Fruit fly (Drosophila melanogaster) whole organism, embryonic: ENCODE results near the gene Ucp4A.

Experiments used
- Atf-2 ChIP-seq: fragments of 200-800 bp; sonication (Bioruptor generic); optimal IDR thresholded peaks from 2 replicates; lab custom pipeline; 2016; ENCODE audit warnings: missing biosample characterization, missing genetic modification characterization
- CG10274 ChIP-seq: fragments of 200-800 bp; sonication (Bioruptor generic); optimal IDR thresholded peaks from 3 replicates; lab custom pipeline; 2017; ENCODE audit warnings: missing biosample characterization, mild to moderate bottlenecking, missing genetic modification characterization
- CG11504 ChIP-seq: fragments of 200-800 bp; sonication (Bioruptor generic); optimal IDR thresholded peaks from 3 replicates; lab custom pipeline; 2019; ENCODE audit warnings: missing biosample characterization, mild to moderate bottlenecking, missing genetic modification characterization, moderate library complexity
- CG1233 ChIP-seq: fragments of 200-800 bp; sonication (Bioruptor generic); optimal IDR thresholded peaks from 4 replicates; lab custom pipeline; 2018; ENCODE audit warnings: missing biosample characterization, mild to moderate bottlenecking, missing genetic modification characterization
- CG15073 ChIP-seq: fragments of 200-800 bp; sonication (Bioruptor generic); optimal IDR thresholded peaks from 2 replicates; lab custom pipeline; 2016; ENCODE audit warnings: missing biosample characterization, missing genetic modification characterization
- CG15696 ChIP-seq: fragments of 200-800 bp; sonication (Bioruptor generic); optimal IDR thresholded peaks from 2 replicates; lab custom pipeline; 2019; ENCODE audit warnings: missing biosample characterization, mild to moderate bottlenecking, missing genetic modification characterization, moderate library complexity
- CG16779 ChIP-seq: fragments of 200-800 bp; sonication (Bioruptor generic); IDR thresholded peaks from 2 replicates; pipeline ENCODE4 v1.3.6; 2022; ENCODE audit warnings: missing biosample characterization, missing genetic modification characterization
- CG17186 ChIP-seq: fragments of 200-800 bp; sonication (Bioruptor generic); optimal IDR thresholded peaks from 3 replicates; lab custom pipeline; 2017; ENCODE audit warnings: missing biosample characterization, missing genetic modification reagents, missing genetic modification characterization
- CG18011 ChIP-seq: fragments of 200-800 bp; sonication (Bioruptor generic); optimal IDR thresholded peaks from 2 replicates; lab custom pipeline; 2017; ENCODE audit warnings: missing biosample characterization, missing genetic modification characterization, mild to moderate bottlenecking, moderate library complexity, missing genotype
- CG18262 ChIP-seq: fragments of 200-800 bp; optimal IDR thresholded peaks from 3 replicates; lab custom pipeline; 2019; ENCODE audit warnings: missing biosample characterization, mild to moderate bottlenecking, missing genetic modification characterization, moderate library complexity
- CG1832 ChIP-seq: fragments of 200-800 bp; sonication (Bioruptor generic); optimal IDR thresholded peaks from 2 replicates; lab custom pipeline; 2017; ENCODE audit warnings: missing biosample characterization, mild to moderate bottlenecking, missing genetic modification characterization, inconsistent platforms
- CG2875 ChIP-seq: fragments of 200-800 bp; sonication (Bioruptor generic); optimal IDR thresholded peaks from 2 replicates; lab custom pipeline; 2017; ENCODE audit warnings: missing biosample characterization, mild to moderate bottlenecking, missing genetic modification characterization, missing genetic modification reagents
- CG31224 ChIP-seq: fragments of 200-800 bp; sonication (Bioruptor generic); IDR thresholded peaks from 2 replicates; pipeline ENCODE4 v1.3.6; 2022; ENCODE audit warnings: missing biosample characterization, missing genetic modification characterization
- CG31365 ChIP-seq: fragments of 200-800 bp; sonication (Bioruptor generic); optimal IDR thresholded peaks from 2 replicates; lab custom pipeline; 2018; ENCODE audit warnings: missing biosample characterization, mild to moderate bottlenecking, missing genetic modification characterization
- CG31388 ChIP-seq: fragments of 200-800 bp; sonication (Bioruptor generic); optimal IDR thresholded peaks from 2 replicates; lab custom pipeline; 2016; ENCODE audit warnings: missing biosample characterization, missing genetic modification characterization
- CG32532 ChIP-seq: fragments of 200-800 bp; sonication (Bioruptor generic); IDR thresholded peaks from 2 replicates; pipeline ENCODE4 v1.3.6; 2022; ENCODE audit warnings: missing biosample characterization, missing genetic modification characterization
- CG33213 ChIP-seq: fragments of 200-800 bp; sonication (Bioruptor generic); optimal IDR thresholded peaks from 3 replicates; lab custom pipeline; 2016; ENCODE audit warnings: missing biosample characterization, missing genetic modification characterization
- CG5245 ChIP-seq: fragments of 200-800 bp; sonication (Bioruptor generic); optimal IDR thresholded peaks from 3 replicates; lab custom pipeline; 2016; ENCODE audit warnings: missing biosample characterization, missing genetic modification characterization
- CG7271 ChIP-seq: fragments of 200-800 bp; sonication (Bioruptor generic); optimal IDR thresholded peaks from 2 replicates; lab custom pipeline; 2018; ENCODE audit warnings: missing biosample characterization, mild to moderate bottlenecking, missing genetic modification characterization, moderate library complexity
- CG8944 ChIP-seq: fragments of 200-800 bp; sonication (Bioruptor generic); optimal IDR thresholded peaks from 3 replicates; lab custom pipeline; 2016; ENCODE audit warnings: missing biosample characterization, missing genetic modification characterization
- CG9215 ChIP-seq: fragments of 200-800 bp; sonication (Bioruptor generic); IDR thresholded peaks from 2 replicates; pipeline ENCODE4 v1.3.6; 2022; ENCODE audit warnings: missing biosample characterization, missing genetic modification characterization
- CHES-1-like ChIP-seq: fragments of 200-800 bp; sonication (Bioruptor generic); optimal IDR thresholded peaks from 2 replicates; lab custom pipeline; 2016; ENCODE audit warnings: missing biosample characterization, missing genetic modification characterization
- Chrac-16 ChIP-seq: fragments of 200-800 bp; sonication (Bioruptor generic); optimal IDR thresholded peaks from 3 replicates; lab custom pipeline; 2016; ENCODE audit warnings: missing biosample characterization, missing genetic modification characterization
- CkIIα-i1 ChIP-seq: fragments of 200-800 bp; sonication (Bioruptor generic); IDR thresholded peaks from 2 replicates; pipeline ENCODE4 v1.3.6; 2022; ENCODE audit warnings: missing biosample characterization, missing genetic modification characterization
- Dek ChIP-seq: fragments of 200-800 bp; sonication (Bioruptor generic); optimal IDR thresholded peaks from 3 replicates; lab custom pipeline; 2019; ENCODE audit warnings: missing biosample characterization, mild to moderate bottlenecking, missing genetic modification characterization, moderate library complexity
- Dip2 ChIP-seq: fragments of 200-800 bp; sonication (Bioruptor generic); IDR thresholded peaks from 2 replicates; pipeline ENCODE4 v1.3.6; 2022; ENCODE audit warnings: missing biosample characterization, missing genetic modification characterization
- Hand ChIP-seq: fragments of 200-800 bp; sonication (Bioruptor generic); optimal IDR thresholded peaks from 2 replicates; lab custom pipeline; 2017; ENCODE audit warnings: mild to moderate bottlenecking, missing biosample characterization, missing genetic modification reagents, missing genetic modification characterization
- MESR4 ChIP-seq: fragments of 200-800 bp; sonication (Bioruptor generic); optimal IDR thresholded peaks from 2 replicates; lab custom pipeline; 2018; ENCODE audit warnings: missing biosample characterization, mild to moderate bottlenecking, missing genetic modification characterization, moderate library complexity
- Max ChIP-seq: fragments of 200-800 bp; sonication (Bioruptor generic); optimal IDR thresholded peaks from 2 replicates; lab custom pipeline; 2016; ENCODE audit warnings: missing biosample characterization, mild to moderate bottlenecking, missing genetic modification characterization
- Mes4 ChIP-seq: fragments of 200-800 bp; sonication (Bioruptor generic); optimal IDR thresholded peaks from 2 replicates; lab custom pipeline; 2016; ENCODE audit warnings: missing biosample characterization, missing genetic modification characterization
- Nf-YC ChIP-seq: fragments of 200-800 bp; optimal IDR thresholded peaks from 3 replicates; lab custom pipeline; 2019; ENCODE audit warnings: missing biosample characterization, mild to moderate bottlenecking, missing genetic modification characterization, moderate library complexity
- Sox102F ChIP-seq: fragments of 200-800 bp; sonication (Bioruptor generic); optimal IDR thresholded peaks from 2 replicates; lab custom pipeline; 2018; ENCODE audit warnings: missing biosample characterization, mild to moderate bottlenecking, missing genetic modification characterization, moderate library complexity
- Sry-δ ChIP-seq: fragments of 200-800 bp; sonication (Bioruptor generic); optimal IDR thresholded peaks from 2 replicates; lab custom pipeline; 2016; ENCODE audit warnings: missing biosample characterization, missing genetic modification characterization
- ab ChIP-seq: fragments of 200-800 bp; sonication (Bioruptor generic); optimal IDR thresholded peaks from 2 replicates; lab custom pipeline; 2016; ENCODE audit warnings: missing biosample characterization, missing genetic modification characterization
- cato ChIP-seq: fragments of 200-800 bp; sonication (Bioruptor generic); optimal IDR thresholded peaks from 2 replicates; lab custom pipeline; 2016; ENCODE audit warnings: missing biosample characterization, missing genetic modification characterization, borderline replicate concordance
- chif ChIP-seq, 2 experiments: fragments of 200-800 bp; sonication (Bioruptor generic); optimal IDR thresholded peaks; 3 replicates each; lab custom pipeline; 2016; ENCODE audit warnings: missing biosample characterization in 2 of 2, missing genetic modification characterization in 2 of 2
- dimm ChIP-seq: fragments of 200-800 bp; sonication (Bioruptor generic); IDR thresholded peaks from 2 replicates; pipeline ENCODE4 v1.3.6; 2022; ENCODE audit warnings: missing biosample characterization, missing genetic modification characterization
- dpn ChIP-seq, 2 experiments: fragments of 200-800 bp; sonication (Bioruptor generic); optimal IDR thresholded peaks; 3 replicates each; lab custom pipeline; 2016; ENCODE audit warnings: missing biosample characterization in 2 of 2, missing genetic modification characterization in 2 of 2
- gsb-n ChIP-seq: fragments of 200-800 bp; sonication (Bioruptor generic); optimal IDR thresholded peaks from 3 replicates; lab custom pipeline; 2018; ENCODE audit warnings: missing biosample characterization, mild to moderate bottlenecking, missing genetic modification characterization
- gt ChIP-seq: fragments of 200-800 bp; sonication (Bioruptor generic); IDR thresholded peaks from 2 replicates; pipeline ENCODE4 v1.3.6; 2022; ENCODE audit warnings: missing biosample characterization, missing genetic modification characterization
- jing ChIP-seq: fragments of 200-800 bp; sonication (Bioruptor generic); optimal IDR thresholded peaks from 2 replicates; lab custom pipeline; 2018; ENCODE audit warnings: missing biosample characterization, mild to moderate bottlenecking, missing genetic modification characterization
- lab ChIP-seq: fragments of 200-800 bp; sonication (Bioruptor generic); optimal IDR thresholded peaks from 3 replicates; lab custom pipeline; 2017; ENCODE audit warnings: missing biosample characterization, missing genetic modification characterization, mild to moderate bottlenecking, moderate library complexity, missing genetic modification reagents
- org-1 ChIP-seq: fragments of 200-800 bp; sonication (Bioruptor generic); optimal IDR thresholded peaks from 2 replicates; lab custom pipeline; 2017; ENCODE audit warnings: missing biosample characterization, missing genetic modification characterization
- otp ChIP-seq: fragments of 200-800 bp; sonication (Bioruptor generic); IDR thresholded peaks from 3 replicates; pipeline ENCODE4, ENCODE4 v1.3.6; 2022; ENCODE audit warnings: missing biosample characterization, missing genetic modification characterization
- sens-2 ChIP-seq: fragments of 200-800 bp; sonication (Bioruptor generic); IDR thresholded peaks from 2 replicates; pipeline ENCODE4 v1.3.6; 2022; ENCODE audit warnings: missing biosample characterization, missing genetic modification characterization
- tap ChIP-seq: fragments of 200-800 bp; optimal IDR thresholded peaks from 3 replicates; lab custom pipeline; 2019; ENCODE audit warnings: missing biosample characterization, mild to moderate bottlenecking, missing genetic modification characterization, moderate library complexity
- ttk ChIP-seq: fragments of 200-800 bp; sonication (Bioruptor generic); IDR thresholded peaks from 2 replicates; pipeline ENCODE4 v2.1.2; 2022; ENCODE audit warnings: missing biosample characterization, missing genetic modification characterization
- unc-4 ChIP-seq: fragments of 200-800 bp; sonication (Bioruptor generic); IDR thresholded peaks from 2 replicates; pipeline ENCODE4 v1.3.6; 2022; ENCODE audit warnings: missing biosample characterization, missing genetic modification characterization; ENCODE audit not compliant: partially characterized antibody

Gene Ucp4A

DNA sequence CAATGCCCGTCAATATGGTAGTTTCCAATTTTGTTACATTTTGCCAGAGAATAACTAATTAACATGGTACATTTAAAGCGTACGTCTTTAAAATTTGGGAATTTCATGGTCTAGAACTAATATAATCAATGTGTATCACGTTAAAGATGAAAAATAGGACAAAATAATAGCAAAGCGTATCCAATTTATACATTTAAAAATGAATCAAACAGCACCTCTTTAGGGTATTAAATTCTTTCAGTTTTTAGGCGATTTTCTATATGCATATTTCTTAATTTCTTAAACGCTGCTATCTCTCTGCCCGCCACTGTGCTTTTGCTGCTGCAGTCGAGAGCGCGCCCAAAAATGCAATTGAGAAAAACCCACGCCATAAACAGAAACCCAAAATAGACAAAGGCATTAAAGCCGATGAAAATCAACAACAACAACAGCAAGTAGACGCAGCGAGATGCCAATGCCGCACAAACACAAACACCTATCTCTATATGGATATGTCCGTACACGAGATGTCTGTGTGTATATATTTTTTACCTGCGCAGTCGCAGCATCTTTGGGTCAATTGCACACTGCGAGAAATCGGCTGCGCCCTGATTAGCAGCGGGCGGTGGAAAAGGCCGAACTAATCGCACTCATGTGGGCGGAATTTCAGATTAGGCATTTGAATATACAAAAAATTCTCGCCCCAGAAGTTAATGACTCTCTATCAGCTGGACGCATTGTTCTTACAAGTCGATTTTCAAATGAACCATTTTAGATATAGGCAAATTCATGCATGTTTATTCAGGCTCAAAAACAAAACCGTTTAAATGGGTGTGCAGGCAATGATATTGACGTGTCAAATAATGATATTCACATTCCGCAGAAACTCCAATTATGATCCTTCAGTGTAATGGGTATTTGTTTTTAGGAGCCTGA, 15.4 kb upstream of the Ucp4A start (continued):
- 0 out of 2 replicates have a peak, but pooled peaks have one; percentile 9 for TF ChIP-seq ttk (GFP tag; lab: Robert Waterston, UW)
- TF ChIP-seq CG7271 (tag; lab: Kevin White, UChicago) = peak; percentile 61
- TF ChIP-seq CG2875 (GFP tag; lab: Kevin White, UChicago) = peak; percentile 62
- TF ChIP-seq Atf-2 (GFP tag; lab: Kevin White, UChicago) = peak; percentile 32
- no peak for TF ChIP-seq dpn (GFP tag; optimal IDR thresholded peaks at IDR 0.05; lab: Kevin White, UChicago)
- TF ChIP-seq Sry-δ (GFP tag; lab: Kevin White, UChicago) = no peak
- TF ChIP-seq jing = peak; percentile 51
- TF ChIP-seq CkIIα-i1 (GFP tag; lab: Robert Waterston, UW) = no peak
- TF ChIP-seq dimm (GFP tag; lab: Robert Waterston, UW) = no peak
- peak; percentile 6 for TF ChIP-seq Dek
- peak; percentile 8 for TF ChIP-seq CG5245 (GFP tag; lab: Kevin White, UChicago)
- no peak for TF ChIP-seq CG10274 (GFP tag; lab: Kevin White, UChicago)
- TF ChIP-seq Nf-YC (tag; lab: Kevin White, UChicago) = no peak
- TF ChIP-seq CG18011 (GFP tag; lab: Kevin White, UChicago) = no peak
- no peak for TF ChIP-seq CG17186 (GFP tag; lab: Kevin White, UChicago)
- no peak for TF ChIP-seq Dip2 (GFP tag; lab: Robert Waterston, UW)
- TF ChIP-seq Hand (GFP tag; lab: Kevin White, UChicago) = no peak
- TF ChIP-seq CG11504 (tag; lab: Kevin White, UChicago) = peak; percentile 83

DNA sequence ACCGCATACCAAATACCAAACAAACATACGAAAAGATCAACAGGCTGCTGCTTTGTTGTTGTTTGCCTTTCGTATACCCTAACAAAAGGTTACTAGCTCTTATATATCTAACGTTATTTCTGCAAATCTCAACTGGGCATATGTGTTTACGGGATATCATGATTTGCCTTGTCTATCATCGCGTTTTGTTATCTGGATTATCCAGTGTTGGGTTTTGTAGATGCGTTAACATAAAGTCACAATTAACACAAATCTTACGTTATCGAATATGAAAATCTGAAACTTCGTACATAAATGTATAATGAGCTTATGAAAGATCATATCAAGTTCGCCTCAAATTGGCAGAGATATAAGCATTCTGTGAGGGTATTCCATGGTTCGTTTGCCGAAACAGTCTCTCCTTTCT, 14.5 kb upstream of the Ucp4A start:
- no peak for TF ChIP-seq CG1233 (GFP tag; lab: Kevin White, UChicago)
- no peak for TF ChIP-seq CG32532 (GFP tag; lab: Robert Waterston, UW)
- no peak for TF ChIP-seq CG7271 (tag; lab: Kevin White, UChicago)
- TF ChIP-seq MESR4 (GFP tag; lab: Kevin White, UChicago) = no peak
- no peak for TF ChIP-seq CG33213 (GFP tag; lab: Kevin White, UChicago)
- peak; percentile 40; the same call in 1 of the 3 replicates for TF ChIP-seq otp (GFP tag; lab: Robert Waterston, UW)
- no peak for TF ChIP-seq Max (GFP tag; lab: Kevin White, UChicago)
- no peak for TF ChIP-seq unc-4
- TF ChIP-seq CG9215 (GFP tag; lab: Robert Waterston, UW) = no peak
- TF ChIP-seq CG31388 (GFP tag; lab: Kevin White, UChicago) = no peak
- no peak for TF ChIP-seq CG8944 (GFP tag; lab: Kevin White, UChicago)
- TF ChIP-seq CG16779 (GFP tag; lab: Robert Waterston, UW) = no peak
- TF ChIP-seq CG31365 (tag; lab: Kevin White, UChicago) = no peak
- TF ChIP-seq CG15073 = no peak
- peak in 1 of 2 experiments; percentile 28 for TF ChIP-seq chif (GFP tag; optimal IDR thresholded peaks at IDR 0.05; lab: Kevin White, UChicago)
- TF ChIP-seq gsb-n (tag; lab: Kevin White, UChicago) = peak; percentile 6
- TF ChIP-seq CG1832 = no peak
- TF ChIP-seq ab (GFP tag; lab: Kevin White, UChicago) = peak; percentile 28
- TF ChIP-seq CG15696 (tag; lab: Kevin White, UChicago) = peak; percentile 64
- TF ChIP-seq CG18262 (tag; lab: Kevin White, UChicago) = peak; percentile 61
- TF ChIP-seq tap (tag; lab: Kevin White, UChicago) = no peak
- peak; percentile 20 for TF ChIP-seq Chrac-16
- TF ChIP-seq sens-2 = no peak
- TF ChIP-seq org-1 (GFP tag; lab: Kevin White, UChicago) = peak; percentile 14
- no peak for TF ChIP-seq Nf-YC (tag; lab: Kevin White, UChicago)
- no peak for TF ChIP-seq lab (GFP tag; lab: Kevin White, UChicago)
- no peak for TF ChIP-seq cato (GFP tag; lab: Kevin White, UChicago)
- peak; percentile 1 for TF ChIP-seq Sox102F (GFP tag; lab: Kevin White, UChicago)
- no peak for TF ChIP-seq CG31224
- TF ChIP-seq Mes4 (GFP tag; lab: Kevin White, UChicago) = peak; percentile 18
- TF ChIP-seq CHES-1-like (GFP tag; lab: Kevin White, UChicago) = peak; percentile 19
- TF ChIP-seq gt = no peak
